Fruit fly (Drosophila melanogaster) whole organism, prepupa: ENCODE results near the gene hng2.

Experiments
- Blimp-1 ChIP-seq: fragments of 200-800 bp; sonication (Bioruptor generic); optimal IDR thresholded peaks from 3 replicates; lab custom pipeline; 2017; ENCODE audit warnings: missing biosample characterization, missing genetic modification characterization, mild to moderate bottlenecking, moderate library complexity, missing genetic modification reagents
- CG10669 ChIP-seq: fragments of 200-800 bp; sonication (Bioruptor generic); optimal IDR thresholded peaks from 3 replicates; lab custom pipeline; 2018; ENCODE audit warnings: missing biosample characterization, mild to moderate bottlenecking, missing genetic modification characterization, moderate library complexity
- CG11294 ChIP-seq: fragments of 200-800 bp; sonication (Bioruptor generic); IDR thresholded peaks from 2 replicates; pipeline ENCODE4 v1.3.6; 2022; ENCODE audit warnings: missing biosample characterization, missing genetic modification characterization
- CG11762 ChIP-seq: fragments of 200-800 bp; sonication (Bioruptor generic); optimal IDR thresholded peaks from 3 replicates; lab custom pipeline; 2016; ENCODE audit warnings: missing biosample characterization, missing genetic modification characterization; ENCODE audit not compliant: insufficient read depth
- CG11902 ChIP-seq: fragments of 200-800 bp; sonication (Bioruptor generic); optimal IDR thresholded peaks from 3 replicates; lab custom pipeline; 2016; ENCODE audit warnings: missing biosample characterization, missing genetic modification characterization
- CG15336 ChIP-seq: fragments of 200-800 bp; sonication (Bioruptor generic); IDR thresholded peaks from 2 replicates; pipeline ENCODE4 v1.3.6; 2022; ENCODE audit warnings: missing biosample characterization, missing genetic modification characterization
- CG1621 ChIP-seq: fragments of 200-800 bp; sonication (Bioruptor generic); optimal IDR thresholded peaks from 3 replicates; lab custom pipeline; 2018; ENCODE audit warnings: missing biosample characterization, mild to moderate bottlenecking, missing genetic modification characterization
- CG16779 ChIP-seq: fragments of 200-800 bp; sonication (Bioruptor generic); optimal IDR thresholded peaks from 3 replicates; lab custom pipeline; 2017; ENCODE audit warnings: missing biosample characterization, mild to moderate bottlenecking, missing genetic modification characterization
- CG31627 ChIP-seq: fragments of 200-800 bp; sonication (Bioruptor generic); optimal IDR thresholded peaks from 3 replicates; lab custom pipeline; 2016; ENCODE audit warnings: missing biosample characterization, missing genetic modification characterization
- CG32006 ChIP-seq: fragments of 200-800 bp; sonication (Bioruptor generic); optimal IDR thresholded peaks from 3 replicates; lab custom pipeline; 2017; ENCODE audit warnings: missing biosample characterization, mild to moderate bottlenecking, missing genetic modification characterization
- CG34406 ChIP-seq: fragments of 200-800 bp; sonication (Bioruptor generic); optimal IDR thresholded peaks from 3 replicates; lab custom pipeline; 2016; ENCODE audit warnings: missing biosample characterization, missing genetic modification characterization
- CG3919 ChIP-seq: fragments of 200-800 bp; sonication (Bioruptor generic); optimal IDR thresholded peaks from 3 replicates; lab custom pipeline; 2016; ENCODE audit warnings: missing biosample characterization, missing genetic modification characterization
- CG4318 ChIP-seq: fragments of 200-800 bp; sonication (Bioruptor generic); optimal IDR thresholded peaks from 3 replicates; lab custom pipeline; 2017; ENCODE audit warnings: missing biosample characterization, mild to moderate bottlenecking, missing genetic modification characterization
- CG6163 ChIP-seq: fragments of 200-800 bp; sonication (Bioruptor generic); IDR thresholded peaks from 3 replicates; pipeline ENCODE4 v1.3.6; 2022; ENCODE audit warnings: missing biosample characterization, missing genetic modification characterization
- CG6276 ChIP-seq: fragments of 200-800 bp; sonication (Bioruptor generic); optimal IDR thresholded peaks from 2 replicates; lab custom pipeline; 2017; ENCODE audit warnings: missing biosample characterization, mild to moderate bottlenecking, missing genetic modification characterization
- CG6792 ChIP-seq: fragments of 200-800 bp; sonication (Bioruptor generic); optimal IDR thresholded peaks from 3 replicates; lab custom pipeline; 2016; ENCODE audit warnings: missing biosample characterization, missing genetic modification characterization
- CG6808 ChIP-seq: fragments of 200-800 bp; sonication (Bioruptor generic); optimal IDR thresholded peaks from 3 replicates; lab custom pipeline; 2017; ENCODE audit warnings: missing biosample characterization, missing genetic modification characterization, mild to moderate bottlenecking, moderate library complexity, missing genetic modification reagents
- CG6854 ChIP-seq: fragments of 200-800 bp; sonication (Bioruptor generic); optimal IDR thresholded peaks from 2 replicates; lab custom pipeline; 2017; ENCODE audit warnings: missing biosample characterization, mild to moderate bottlenecking, missing genetic modification characterization
- CG7368 ChIP-seq: fragments of 200-800 bp; sonication (Bioruptor generic); optimal IDR thresholded peaks from 3 replicates; lab custom pipeline; 2016; ENCODE audit warnings: missing biosample characterization, missing genetic modification characterization
- CG8119 ChIP-seq: fragments of 200-800 bp; sonication (Bioruptor generic); IDR thresholded peaks from 3 replicates; pipeline ENCODE4 v1.3.6; 2022; ENCODE audit warnings: missing biosample characterization, missing genetic modification characterization
- CG8319 ChIP-seq: fragments of 200-800 bp; sonication (Bioruptor generic); optimal IDR thresholded peaks from 3 replicates; lab custom pipeline; 2016; ENCODE audit warnings: missing biosample characterization, missing genetic modification characterization
- CG8632 ChIP-seq: fragments of 200-800 bp; sonication (Bioruptor generic); optimal IDR thresholded peaks from 3 replicates; lab custom pipeline; 2016; ENCODE audit warnings: missing biosample characterization, missing genetic modification characterization
- CG9139 ChIP-seq: fragments of 200-800 bp; sonication (Bioruptor generic); optimal IDR thresholded peaks from 3 replicates; lab custom pipeline; 2017; ENCODE audit warnings: missing biosample characterization, mild to moderate bottlenecking, missing genetic modification characterization
- Eip75B ChIP-seq: fragments of 200-800 bp; sonication (Bioruptor generic); optimal IDR thresholded peaks from 3 replicates; lab custom pipeline; 2016; ENCODE audit warnings: missing biosample characterization, missing genetic modification characterization
- Eip93F ChIP-seq: fragments of 200-800 bp; sonication (Bioruptor generic); optimal IDR thresholded peaks from 2 replicates; lab custom pipeline; 2016; ENCODE audit warnings: missing biosample characterization, mild to moderate bottlenecking, missing genetic modification characterization
- Ets21C ChIP-seq: fragments of 200-800 bp; sonication (Bioruptor generic); optimal IDR thresholded peaks from 3 replicates; lab custom pipeline; 2016; ENCODE audit warnings: missing biosample characterization, missing genetic modification characterization
- Ets96B ChIP-seq: fragments of 200-800 bp; optimal IDR thresholded peaks from 2 replicates; lab custom pipeline; 2019; ENCODE audit warnings: missing biosample characterization, mild to moderate bottlenecking, missing genetic modification characterization, moderate library complexity
- Gug ChIP-seq: fragments of 200-800 bp; sonication (Bioruptor generic); IDR thresholded peaks from 2 replicates; pipeline ENCODE4 v1.3.6; 2022; ENCODE audit warnings: missing biosample characterization, missing genetic modification characterization
- Hr38 ChIP-seq: sonication (Bioruptor generic); optimal IDR thresholded peaks from 2 replicates; lab custom pipeline; 2016; ENCODE audit warnings: missing biosample characterization, missing genetic modification characterization
- Hr4 ChIP-seq: fragments of 200-800 bp; sonication (Bioruptor generic); optimal IDR thresholded peaks from 3 replicates; lab custom pipeline; 2016; ENCODE audit warnings: missing biosample characterization, missing genetic modification characterization
- Lpt ChIP-seq: fragments of 200-800 bp; sonication (Bioruptor generic); optimal IDR thresholded peaks from 3 replicates; lab custom pipeline; 2016; ENCODE audit warnings: missing biosample characterization, missing genetic modification characterization
- OdsH ChIP-seq: fragments of 200-800 bp; sonication (Bioruptor generic); optimal IDR thresholded peaks from 3 replicates; lab custom pipeline; 2016; ENCODE audit warnings: missing biosample characterization, missing genetic modification characterization
- Smox ChIP-seq: fragments of 200-800 bp; sonication (Bioruptor generic); optimal IDR thresholded peaks from 3 replicates; lab custom pipeline; 2016; ENCODE audit warnings: missing biosample characterization, missing genetic modification characterization
- Sox102F ChIP-seq: fragments of 200-800 bp; sonication (Bioruptor generic); optimal IDR thresholded peaks from 2 replicates; lab custom pipeline; 2016; ENCODE audit warnings: missing biosample characterization, mild to moderate bottlenecking, missing genetic modification characterization
- Sox14 ChIP-seq: fragments of 200-800 bp; sonication (Bioruptor generic); optimal IDR thresholded peaks from 3 replicates; lab custom pipeline; 2016; ENCODE audit warnings: missing biosample characterization, missing genetic modification characterization
- Sox15 ChIP-seq: fragments of 200-800 bp; sonication (Bioruptor generic); optimal IDR thresholded peaks from 3 replicates; lab custom pipeline; 2016; ENCODE audit warnings: missing biosample characterization, missing genetic modification characterization
- achi ChIP-seq: fragments of 200-800 bp; sonication (Bioruptor generic); optimal IDR thresholded peaks from 3 replicates; lab custom pipeline; 2016; ENCODE audit warnings: missing biosample characterization, missing genetic modification characterization
- acj6 ChIP-seq: fragments of 200-800 bp; sonication (Bioruptor generic); optimal IDR thresholded peaks from 3 replicates; lab custom pipeline; 2016; ENCODE audit warnings: missing biosample characterization, missing genetic modification characterization
- cyc ChIP-seq: fragments of 200-800 bp; sonication (Bioruptor generic); optimal IDR thresholded peaks from 3 replicates; lab custom pipeline; 2016; ENCODE audit warnings: missing biosample characterization, missing genetic modification characterization
- dac ChIP-seq: fragments of 200-800 bp; sonication (Bioruptor generic); optimal IDR thresholded peaks from 2 replicates; lab custom pipeline; 2017; ENCODE audit warnings: missing biosample characterization, mild to moderate bottlenecking, missing genetic modification characterization
- dsx ChIP-seq: fragments of 200-800 bp; optimal IDR thresholded peaks from 3 replicates; lab custom pipeline; 2019; ENCODE audit warnings: missing biosample characterization, mild to moderate bottlenecking, missing genetic modification characterization, moderate library complexity; ENCODE audit not compliant: poor library complexity, severe bottlenecking
- eg ChIP-seq: fragments of 200-800 bp; sonication (Bioruptor generic); IDR thresholded peaks from 3 replicates; pipeline ENCODE4 v1.3.6; 2022; ENCODE audit warnings: missing biosample characterization, missing genetic modification characterization
- fd59A ChIP-seq: fragments of 200-800 bp; sonication (Bioruptor generic); optimal IDR thresholded peaks from 2 replicates; lab custom pipeline; 2017; ENCODE audit warnings: missing biosample characterization, mild to moderate bottlenecking, missing genetic modification characterization, missing genetic modification reagents
- fd85E ChIP-seq: fragments of 200-800 bp; sonication (Bioruptor generic); optimal IDR thresholded peaks from 3 replicates; lab custom pipeline; 2016; ENCODE audit warnings: missing biosample characterization, missing genetic modification characterization
- fkh ChIP-seq: fragments of 200-800 bp; sonication (Bioruptor generic); optimal IDR thresholded peaks from 3 replicates; lab custom pipeline; 2017; ENCODE audit warnings: missing biosample characterization, mild to moderate bottlenecking, missing genetic modification characterization, moderate library complexity
- lz ChIP-seq: fragments of 200-800 bp; sonication (Bioruptor generic); optimal IDR thresholded peaks from 3 replicates; lab custom pipeline; 2016; ENCODE audit warnings: missing biosample characterization, missing genetic modification characterization
- net ChIP-seq: fragments of 200-800 bp; sonication (Bioruptor generic); optimal IDR thresholded peaks from 3 replicates; lab custom pipeline; 2016; ENCODE audit warnings: missing biosample characterization, missing genetic modification characterization
- pdm3 ChIP-seq: fragments of 200-800 bp; sonication (Bioruptor generic); optimal IDR thresholded peaks from 3 replicates; lab custom pipeline; 2016; ENCODE audit warnings: missing biosample characterization, missing genetic modification characterization
- salr ChIP-seq, 2 experiments: fragments of 200-800 bp; sonication (Bioruptor generic); optimal IDR thresholded peaks; 3 replicates each; lab custom pipeline; 2016 to 2018; ENCODE audit warnings: missing biosample characterization in 2 of 2, missing genetic modification characterization in 2 of 2, mild to moderate bottlenecking in 1 of 2
- ss ChIP-seq, 2 experiments: fragments of 200-800 bp; sonication (Bioruptor generic); optimal IDR thresholded peaks; 2 replicates in 1 of 2; 3 replicates in 1 of 2; lab custom pipeline; 2017 to 2018; ENCODE audit warnings: mild to moderate bottlenecking in 2 of 2, missing biosample characterization in 2 of 2, missing genetic modification characterization in 2 of 2, moderate library complexity in 1 of 2
- svp ChIP-seq: fragments of 200-800 bp; sonication (Bioruptor generic); peaks from one replicate; lab custom pipeline; 2016; ENCODE audit warnings: missing biosample characterization, missing genetic modification characterization
- topi ChIP-seq: fragments of 200-800 bp; sonication (Bioruptor generic); optimal IDR thresholded peaks from 3 replicates; lab custom pipeline; 2016; ENCODE audit warnings: missing biosample characterization, missing genetic modification characterization
- vri ChIP-seq: fragments of 200-800 bp; sonication (Bioruptor generic); optimal IDR thresholded peaks from 3 replicates; lab custom pipeline; 2016; ENCODE audit warnings: missing biosample characterization, mild to moderate bottlenecking, missing genetic modification characterization

hng2 gene

dm6 chr3R:8819551-8820057, 13.5 kb downstream of the hng2 start:
- no peak; the same call in 2 of the 3 replicates for TF ChIP-seq CG6163 (GFP tag; lab: Robert Waterston, UW)
- TF ChIP-seq fd59A, result no peak
- TF ChIP-seq CG11762 (GFP tag; lab: Kevin White, UChicago), result no peak
- no peak for TF ChIP-seq CG6792 (GFP tag; lab: Kevin White, UChicago)
- no peak for TF ChIP-seq CG8632 (GFP tag; lab: Kevin White, UChicago)
- TF ChIP-seq ss (GFP tag; optimal IDR thresholded peaks at IDR 0.05; lab: Kevin White, UChicago), result peak in 1 of 2 experiments; percentile 50
- peak; percentile 77 for TF ChIP-seq fkh (GFP tag; lab: Kevin White, UChicago)
- no peak for TF ChIP-seq CG31627
- TF ChIP-seq CG8119, result no peak
- no peak for TF ChIP-seq CG11902 (GFP tag; lab: Kevin White, UChicago)
- peak; percentile 1 for TF ChIP-seq pdm3 (GFP tag; lab: Kevin White, UChicago)
- TF ChIP-seq Eip93F (GFP tag; lab: Kevin White, UChicago), result no peak
- TF ChIP-seq net (GFP tag; lab: Kevin White, UChicago), result no peak
- no peak for TF ChIP-seq CG4318 (GFP tag; lab: Kevin White, UChicago)
- TF ChIP-seq lz, result peak; percentile 30
- TF ChIP-seq dsx (GFP tag; lab: Kevin White, UChicago), result no peak
- no peak for TF ChIP-seq CG6808
- no peak for TF ChIP-seq Hr4
- peak; percentile 7 for TF ChIP-seq cyc
- TF ChIP-seq CG3919, result peak; percentile 6
- no peak for TF ChIP-seq eg (GFP tag; lab: Robert Waterston, UW)
- TF ChIP-seq salr (GFP tag; optimal IDR thresholded peaks at IDR 0.05; lab: Kevin White, UChicago), result no peak
- TF ChIP-seq CG7368 (GFP tag; lab: Kevin White, UChicago), result peak; percentile 5
- no peak for TF ChIP-seq Lpt
- TF ChIP-seq achi (GFP tag; lab: Kevin White, UChicago), result no peak
- no peak for TF ChIP-seq CG32006 (GFP tag; lab: Kevin White, UChicago)
- TF ChIP-seq Blimp-1 (GFP tag; lab: Kevin White, UChicago), result no peak
- TF ChIP-seq vri (GFP tag; lab: Kevin White, UChicago), result peak; percentile 48
- no peak for TF ChIP-seq CG34406 (GFP tag; lab: Kevin White, UChicago)
- TF ChIP-seq Sox14 (GFP tag; lab: Kevin White, UChicago), result peak; percentile 20
- no peak for TF ChIP-seq Gug (GFP tag; lab: Robert Waterston, UW)
- peak; percentile 3 for TF ChIP-seq Smox (GFP tag; lab: Kevin White, UChicago)
- no peak for TF ChIP-seq CG6854
- TF ChIP-seq dac, result no peak
- TF ChIP-seq CG15336 (GFP tag; lab: Robert Waterston, UW), result no peak
- TF ChIP-seq Hr38, result no peak
- no peak for TF ChIP-seq Ets21C (GFP tag; lab: Kevin White, UChicago)
- TF ChIP-seq svp, result peak; percentile 74
- TF ChIP-seq CG16779 (tag; lab: Kevin White, UChicago), result peak; percentile 12
- TF ChIP-seq OdsH (GFP tag; lab: Kevin White, UChicago), result no peak
- TF ChIP-seq fd85E (GFP tag; lab: Kevin White, UChicago), result no peak
- no peak for TF ChIP-seq Sox102F (GFP tag; lab: Kevin White, UChicago)
- TF ChIP-seq Ets96B (tag; lab: Kevin White, UChicago), result no peak
- no peak for TF ChIP-seq CG1621 (tag; lab: Kevin White, UChicago)
- TF ChIP-seq CG9139 (GFP tag; lab: Kevin White, UChicago), result no peak
- no peak for TF ChIP-seq CG10669 (GFP tag; lab: Kevin White, UChicago)
- TF ChIP-seq Eip75B (GFP tag; lab: Kevin White, UChicago), result peak; percentile 30
- TF ChIP-seq topi (GFP tag; lab: Kevin White, UChicago), result peak; percentile 8
- no peak for TF ChIP-seq CG6276 (GFP tag; lab: Kevin White, UChicago)
- TF ChIP-seq acj6 (GFP tag; lab: Kevin White, UChicago), result no peak
- TF ChIP-seq CG8319 (GFP tag; lab: Kevin White, UChicago), result no peak
- TF ChIP-seq CG11294, result no peak
- TF ChIP-seq Sox15 (GFP tag; lab: Kevin White, UChicago), result no peak
